Worm (Caenorhabditis elegans): ENCODE data around the gene B0244.10.
A peak's percentile ranks its signal among the peaks of the same experiment; 100 is the strongest.

Gene B0244.10

ce11 chrIII:5710676-5711075, 24.3 kb upstream of the B0244.10 start (continued):
- TF ChIP-seq lsy-2 (tag; optimal IDR thresholded peaks at IDR 0.05) = peak in 1 of 2 experiments; percentile 87
- TF ChIP-seq egl-27 (tag; optimal IDR thresholded peaks at IDR 0.05) = no peak
- peak in 1 of 3 experiments; percentile 2 for TF ChIP-seq ceh-82 (tag; optimal IDR thresholded peaks at IDR 0.05)
- TF ChIP-seq hlh-4 (tag; optimal IDR thresholded peaks at IDR 0.05) = no peak
- TF ChIP-seq ztf-4 (tag; optimal IDR thresholded peaks at IDR 0.05) = no peak
- TF ChIP-seq unc-130 (tag; optimal IDR thresholded peaks at IDR 0.05) = peak; percentile 51

- TF ChIP-seq tlp-1 (tag; optimal IDR thresholded peaks at IDR 0.05) (no peak), blmp-1 (tag; optimal IDR thresholded peaks at IDR 0.05) (peak; percentile 56)
Measured at ce11 chrIII:5711242-5711641, 23.7 kb upstream of the B0244.10 start, which contains the start of gene rbm-26. Gene rbm-26, plus strand, starts transcription at chrIII:5711542.

ce11 chrIII:5711881-5712643, 22.9 kb upstream of the B0244.10 start:
- TF ChIP-seq unc-86 (tag; optimal IDR thresholded peaks at IDR 0.05) (no peak), rnt-1 (tag; optimal IDR thresholded peaks at IDR 0.05) (no peak), hlh-4 (tag; optimal IDR thresholded peaks at IDR 0.05) (no peak), skn-1 (tag; optimal IDR thresholded peaks at IDR 0.05) (no peak), sox-4 (tag; optimal IDR thresholded peaks at IDR 0.05) (no peak), tbx-2 (tag; optimal IDR thresholded peaks at IDR 0.05) (no peak), C34B4.2 (tag; optimal IDR thresholded peaks at IDR 0.05) (no peak), ama-1 (optimal IDR thresholded peaks at IDR 0.05) (no peak), nhr-47 (tag; optimal IDR thresholded peaks at IDR 0.05) (no peak), alr-1 (tag; optimal IDR thresholded peaks at IDR 0.05; ENCODE audit: borderline replicate concordance) (no peak), ets-5 (GFP tag; IDR thresholded peaks at IDR 0.05) (no peak), tlp-1 (tag; optimal IDR thresholded peaks at IDR 0.05) (no peak), pag-3 (tag; optimal IDR thresholded peaks at IDR 0.05; ENCODE audit: borderline replicate concordance, insufficient read depth) (no peak), nhr-71 (tag; optimal IDR thresholded peaks at IDR 0.05) (no peak), sptf-1 (tag; optimal IDR thresholded peaks at IDR 0.05) (no peak), fos-1 (tag; optimal IDR thresholded peaks at IDR 0.05) (no peak)

- TF ChIP-seq nhr-237 (tag; optimal IDR thresholded peaks at IDR 0.05) (no peak), nhr-47 (tag; optimal IDR thresholded peaks at IDR 0.05) (no peak), elt-3 (tag; optimal IDR thresholded peaks at IDR 0.05) (peak in 1 of 6 experiments; percentile 8), hpl-2 (GFP tag; optimal IDR thresholded peaks at IDR 0.05) (no peak), blmp-1 (tag; optimal IDR thresholded peaks at IDR 0.05) (no peak), lin-14 (GFP tag; optimal IDR thresholded peaks at IDR 0.05) (peak; percentile 1), aha-1 (tag; optimal IDR thresholded peaks at IDR 0.05) (no peak), nhr-19 (GFP tag; conservative IDR thresholded peaks at IDR 0.05) (no peak), nhr-71 (tag; optimal IDR thresholded peaks at IDR 0.05) (no peak), nhr-11 (tag; optimal IDR thresholded peaks at IDR 0.05) (no peak), lin-35 (GFP tag; optimal IDR thresholded peaks at IDR 0.05) (peak in 1 of 2 experiments; percentile 29), lsy-2 (tag; optimal IDR thresholded peaks at IDR 0.05) (no peak), mdl-1 (tag; optimal IDR thresholded peaks at IDR 0.05) (no peak), nhr-77 (tag; optimal IDR thresholded peaks at IDR 0.05) (no peak)
Measured at ce11 chrIII:5714230-5714983, 20.6 kb upstream of the B0244.10 start, which contains the start of gene arf-1. Gene arf-1, plus strand, starts transcription at chrIII:5714886.

ce11 chrIII:5714984-5715454, 19.9 kb upstream of the B0244.10 start:
- TF ChIP-seq nhr-85 (tag) (peak; percentile 56), blmp-1 (tag; optimal IDR thresholded peaks at IDR 0.05) (peak; percentile 31), mef-2 (tag; optimal IDR thresholded peaks at IDR 0.05) (no peak), lir-3 (tag; optimal IDR thresholded peaks at IDR 0.05; ENCODE audit: poor library complexity) (no peak), efl-1 (optimal IDR thresholded peaks at IDR 0.05) (no peak), efl-1 (GFP tag; optimal IDR thresholded peaks at IDR 0.05 in 1 of 2) (peak in 1 of 2 experiments; percentile 78)

Measured in whole organism, L1 larva.